Worm (Caenorhabditis elegans): Measurements from ENCODE around the gene C26B2.7.

DNA sequence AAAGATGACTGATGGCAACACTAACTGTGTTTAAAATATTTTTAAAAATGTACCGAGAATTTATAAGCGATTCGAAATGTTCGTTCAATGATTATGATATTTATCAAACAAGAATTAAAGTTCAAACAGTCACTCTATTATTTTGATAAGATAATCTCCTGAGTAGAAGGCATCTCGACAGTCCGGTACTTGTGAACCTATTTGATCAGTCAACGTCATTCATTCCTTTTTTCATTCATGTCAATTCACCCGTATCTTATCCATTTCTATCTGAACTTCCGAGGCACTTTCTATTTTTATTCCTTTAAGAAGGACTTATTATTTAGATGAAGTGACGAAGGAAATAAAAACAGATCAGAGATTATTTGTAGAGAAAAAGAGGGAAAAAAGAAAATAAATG, 28.5 kb downstream of the C26B2.7 start, which contains the start of gene nhr-258:
- TF ChIP-seq ref-1 (GFP tag; conservative IDR thresholded peaks at IDR 0.05) (no peak), flt-1 (GFP tag; IDR thresholded peaks at IDR 0.05) (no peak), ztf-29 (GFP tag; IDR thresholded peaks at IDR 0.05) (no peak)
